Fruit fly (Drosophila melanogaster): ENCODE measurements around the gene CG34447.

The CG34447 gene

dm6 chr2L:2426444-2427188 lies 6.8 kb upstream of the CG34447 start (continued):
- TF ChIP-seq z (GFP tag; IDR thresholded peaks at IDR 0.05) (no peak), Gug (GFP tag; IDR thresholded peaks at IDR 0.05) (peak; percentile 39; the same call in 1 of the 4 replicates), trem (tag; optimal IDR thresholded peaks at IDR 0.05) (peak; percentile 30), CG10274 (GFP tag; optimal IDR thresholded peaks at IDR 0.05) (no peak), CG15479 (GFP tag; optimal IDR thresholded peaks at IDR 0.05) (no peak), CG12942 (GFP tag; optimal IDR thresholded peaks at IDR 0.05) (peak; percentile 52), CG6854 (GFP tag; optimal IDR thresholded peaks at IDR 0.05) (no peak), Ets65A (GFP tag) (peak; percentile 91), fru (optimal IDR thresholded peaks at IDR 0.05) (no peak), unpg (GFP tag; optimal IDR thresholded peaks at IDR 0.05) (peak; percentile 71), E2f1 (GFP tag; IDR thresholded peaks at IDR 0.05) (peak; percentile 52), rib (GFP tag; IDR thresholded peaks at IDR 0.05) (no peak), CG7271 (tag; optimal IDR thresholded peaks at IDR 0.05) (no peak), CG4707 (GFP tag; optimal IDR thresholded peaks at IDR 0.05) (no peak), amos (GFP tag; IDR thresholded peaks at IDR 0.05; ENCODE audit: partially characterized antibody) (no peak), CG4730 (GFP tag; IDR thresholded peaks at IDR 0.05) (no peak), CG14667 (GFP tag; IDR thresholded peaks at IDR 0.05) (peak; percentile 34; the same call in 1 of the 2 replicates), CG1602 (GFP tag; optimal IDR thresholded peaks at IDR 0.05) (peak; percentile 35), CG1233 (GFP tag; optimal IDR thresholded peaks at IDR 0.05) (no peak), NFAT (GFP tag; IDR thresholded peaks at IDR 0.05) (no peak), Six4 (GFP tag; optimal IDR thresholded peaks at IDR 0.05) (no peak), CG8388 (GFP tag; optimal IDR thresholded peaks at IDR 0.05) (peak; percentile 50), CG14050 (GFP tag; IDR thresholded peaks at IDR 0.05) (peak; percentile 48; the same call in 2 of the 3 replicates), CG16813 (GFP tag; IDR thresholded peaks at IDR 0.05; ENCODE audit: partially characterized antibody) (no peak), CrebB (tag; optimal IDR thresholded peaks at IDR 0.05) (no peak), Rx (GFP tag; IDR thresholded peaks at IDR 0.05) (peak; percentile 55), CG13894 (tag; optimal IDR thresholded peaks at IDR 0.05) (no peak), CG11723 (GFP tag; optimal IDR thresholded peaks at IDR 0.05) (no peak), bigmax (GFP tag; optimal IDR thresholded peaks at IDR 0.05) (no peak), abd-A (tag; optimal IDR thresholded peaks at IDR 0.05) (no peak), MESR4 (GFP tag; optimal IDR thresholded peaks at IDR 0.05) (no peak), oc (tag; optimal IDR thresholded peaks at IDR 0.05) (peak; percentile 4), Fer2 (tag; optimal IDR thresholded peaks at IDR 0.05) (no peak), Ets97D (GFP tag; optimal IDR thresholded peaks at IDR 0.05) (peak; percentile 5), Med (GFP tag) (peak; percentile 80), GATAe (GFP tag; conservative IDR thresholded peaks at IDR 0.05) (no peak), Bteb2 (GFP tag; optimal IDR thresholded peaks at IDR 0.05) (peak; percentile 4), CG6254 (GFP tag; optimal IDR thresholded peaks at IDR 0.05) (no peak), sens-2 (GFP tag; IDR thresholded peaks at IDR 0.05) (no peak), NC2α (GFP tag; optimal IDR thresholded peaks at IDR 0.05) (no peak), nom (GFP tag; optimal IDR thresholded peaks at IDR 0.05) (peak; percentile 33), CG8924 (tag; optimal IDR thresholded peaks at IDR 0.05) (peak; percentile 34), YL-1 (GFP tag; optimal IDR thresholded peaks at IDR 0.05) (no peak), az2 (GFP tag; optimal IDR thresholded peaks at IDR 0.05) (peak; percentile 61), CG12769 (tag; optimal IDR thresholded peaks at IDR 0.05) (peak; percentile 53), NK7.1 (GFP tag; optimal IDR thresholded peaks at IDR 0.05) (peak; percentile 12), so (GFP tag; IDR thresholded peaks at IDR 0.05) (no peak), Opbp (GFP tag; IDR thresholded peaks at IDR 0.05; ENCODE audit: partially characterized antibody) (no peak), CG2712 (tag; optimal IDR thresholded peaks at IDR 0.05) (peak; percentile 58), Ssrp (tag; optimal IDR thresholded peaks at IDR 0.05) (peak; percentile 55)

Measured in whole organism, embryonic.